Fruit fly (Drosophila melanogaster) whole organism, embryonic: Measurements from ENCODE around the gene CG18766.

Experiments used
- CG10147 ChIP-seq: fragments of 200-800 bp; sonication (Bioruptor generic); optimal IDR thresholded peaks from 2 replicates; lab custom pipeline; 2019; ENCODE audit warnings: missing biosample characterization, mild to moderate bottlenecking, missing genetic modification characterization, moderate library complexity
- CG10366 ChIP-seq: fragments of 200-800 bp; sonication (Bioruptor generic); IDR thresholded peaks from 2 replicates; pipeline ENCODE4 v1.3.6; 2022; ENCODE audit warnings: missing biosample characterization, missing genetic modification characterization
- CG11696 ChIP-seq: fragments of 200-800 bp; sonication (Bioruptor generic); IDR thresholded peaks from 2 replicates; pipeline ENCODE4 v1.3.6; 2022; ENCODE audit warnings: missing biosample characterization, missing genetic modification characterization
- CG12391 ChIP-seq: fragments of 200-800 bp; sonication (Bioruptor generic); optimal IDR thresholded peaks from 3 replicates; lab custom pipeline; 2018; ENCODE audit warnings: missing biosample characterization, mild to moderate bottlenecking, missing genetic modification characterization, moderate library complexity
- CG12659 ChIP-seq: fragments of 200-800 bp; sonication (Bioruptor generic); optimal IDR thresholded peaks from 3 replicates; lab custom pipeline; 2017; ENCODE audit warnings: mild to moderate bottlenecking, missing biosample characterization, missing genetic modification reagents, missing genetic modification characterization
- CG15514 ChIP-seq: fragments of 200-800 bp; sonication (Bioruptor generic); optimal IDR thresholded peaks from 3 replicates; lab custom pipeline; 2017; ENCODE audit warnings: missing biosample characterization, missing genetic modification characterization, mild to moderate bottlenecking, moderate library complexity, missing genetic modification reagents
- CG17912 ChIP-seq: fragments of 200-800 bp; sonication (Bioruptor generic); optimal IDR thresholded peaks from 2 replicates; lab custom pipeline; 2018; ENCODE audit warnings: missing biosample characterization, mild to moderate bottlenecking, missing genetic modification characterization
- CG2875 ChIP-seq: fragments of 200-800 bp; sonication (Bioruptor generic); optimal IDR thresholded peaks from 2 replicates; lab custom pipeline; 2017; ENCODE audit warnings: missing biosample characterization, mild to moderate bottlenecking, missing genetic modification characterization, missing genetic modification reagents
- CG30431 ChIP-seq: fragments of 200-800 bp; sonication (Bioruptor generic); optimal IDR thresholded peaks from 2 replicates; lab custom pipeline; 2017; ENCODE audit warnings: missing biosample characterization, missing genetic modification characterization
- CG31441 ChIP-seq: fragments of 200-800 bp; sonication (Bioruptor generic); IDR thresholded peaks from 2 replicates; pipeline ENCODE4 v1.3.6; 2022; ENCODE audit warnings: missing biosample characterization, missing genetic modification characterization
- CG33213 ChIP-seq: fragments of 200-800 bp; sonication (Bioruptor generic); optimal IDR thresholded peaks from 3 replicates; lab custom pipeline; 2016; ENCODE audit warnings: missing biosample characterization, missing genetic modification characterization
- CG5180 ChIP-seq: fragments of 200-800 bp; sonication (Bioruptor generic); optimal IDR thresholded peaks from 3 replicates; lab custom pipeline; 2017; ENCODE audit warnings: missing biosample characterization, missing genetic modification characterization, mild to moderate bottlenecking, moderate library complexity, missing genetic modification reagents
- CG6689 ChIP-seq: fragments of 200-800 bp; sonication (Bioruptor generic); IDR thresholded peaks from 2 replicates; pipeline ENCODE4 v1.3.6; 2022; ENCODE audit warnings: missing biosample characterization, missing genetic modification characterization
- CG6765 ChIP-seq: fragments of 200-800 bp; sonication (Bioruptor generic); optimal IDR thresholded peaks from 3 replicates; lab custom pipeline; 2017; ENCODE audit warnings: missing biosample characterization, mild to moderate bottlenecking, missing genetic modification characterization
- CG7745 ChIP-seq: fragments of 200-800 bp; sonication (Bioruptor generic); optimal IDR thresholded peaks from 2 replicates; lab custom pipeline; 2018; ENCODE audit warnings: missing biosample characterization, mild to moderate bottlenecking, missing genetic modification characterization, moderate library complexity
- CG7839 ChIP-seq: fragments of 200-800 bp; sonication (Bioruptor generic); optimal IDR thresholded peaks from 3 replicates; lab custom pipeline; 2018; ENCODE audit warnings: missing biosample characterization, mild to moderate bottlenecking, missing genetic modification characterization, moderate library complexity
- CG7963 ChIP-seq: fragments of 200-800 bp; sonication (Bioruptor generic); IDR thresholded peaks from 3 replicates; pipeline ENCODE4 v1.3.6; 2022; ENCODE audit warnings: missing biosample characterization, missing genetic modification characterization; ENCODE audit not compliant: partially characterized antibody
- CG7987 ChIP-seq: fragments of 200-800 bp; sonication (Bioruptor generic); optimal IDR thresholded peaks from 2 replicates; lab custom pipeline; 2018; ENCODE audit warnings: missing biosample characterization, mild to moderate bottlenecking, missing genetic modification characterization, moderate library complexity
- CG8089 ChIP-seq: fragments of 200-800 bp; sonication (Bioruptor generic); optimal IDR thresholded peaks from 3 replicates; lab custom pipeline; 2016; ENCODE audit warnings: missing biosample characterization, missing genetic modification characterization
- Camta ChIP-seq: fragments of 200-800 bp; sonication (Bioruptor generic); optimal IDR thresholded peaks from 2 replicates; lab custom pipeline; 2016; ENCODE audit warnings: missing biosample characterization, missing genetic modification characterization
- CoRest ChIP-seq: fragments of 200-800 bp; sonication (Bioruptor generic); optimal IDR thresholded peaks from 3 replicates; lab custom pipeline; 2018; ENCODE audit warnings: missing biosample characterization, mild to moderate bottlenecking, missing genetic modification characterization, moderate library complexity
- Dbx ChIP-seq: fragments of 200-800 bp; sonication (Bioruptor generic); IDR thresholded peaks from 3 replicates; pipeline ENCODE4 v1.3.6; 2022; ENCODE audit warnings: missing biosample characterization, missing genetic modification characterization
- Gug ChIP-seq: fragments of 200-800 bp; sonication (Bioruptor generic); IDR thresholded peaks from 4 replicates; pipeline ENCODE4 v1.3.6; 2022; ENCODE audit warnings: missing biosample characterization, missing genetic modification characterization
- HmgD ChIP-seq: fragments of 200-800 bp; sonication (Bioruptor generic); optimal IDR thresholded peaks from 3 replicates; lab custom pipeline; 2016; ENCODE audit warnings: missing biosample characterization, missing genetic modification characterization
- Nf-YC ChIP-seq: fragments of 200-800 bp; optimal IDR thresholded peaks from 3 replicates; lab custom pipeline; 2019; ENCODE audit warnings: missing biosample characterization, mild to moderate bottlenecking, missing genetic modification characterization, moderate library complexity
- Ptx1 ChIP-seq: fragments of 200-800 bp; sonication (Bioruptor generic); IDR thresholded peaks from 2 replicates; pipeline ENCODE4 v1.3.6; 2022; ENCODE audit warnings: missing biosample characterization, missing genetic modification characterization
- Taf1 ChIP-seq: fragments of 200-800 bp; sonication (Bioruptor generic); IDR thresholded peaks from 2 replicates; pipeline ENCODE4 v1.3.6; 2022; ENCODE audit warnings: missing biosample characterization, missing genetic modification characterization
- bab2 ChIP-seq: fragments of 200-800 bp; sonication (Bioruptor generic); optimal IDR thresholded peaks from 2 replicates; lab custom pipeline; 2016; ENCODE audit warnings: missing biosample characterization, missing genetic modification characterization
- cg ChIP-seq: fragments of 200-800 bp; sonication (Bioruptor generic); optimal IDR thresholded peaks from 3 replicates; lab custom pipeline; 2019; ENCODE audit warnings: missing biosample characterization, mild to moderate bottlenecking, missing genetic modification characterization, moderate library complexity
- chif ChIP-seq, 2 experiments: fragments of 200-800 bp; sonication (Bioruptor generic); optimal IDR thresholded peaks; 3 replicates each; lab custom pipeline; 2016; ENCODE audit warnings: missing biosample characterization in 2 of 2, missing genetic modification characterization in 2 of 2
- crp ChIP-seq, 2 experiments: fragments of 200-800 bp; sonication (Bioruptor generic); optimal IDR thresholded peaks; 2 replicates in 1 of 2; 3 replicates in 1 of 2; lab custom pipeline; 2017; ENCODE audit warnings: missing biosample characterization in 2 of 2, missing genetic modification characterization in 2 of 2, mild to moderate bottlenecking in 1 of 2, moderate library complexity in 1 of 2
- ewg ChIP-seq: fragments of 200-800 bp; sonication (Bioruptor generic); optimal IDR thresholded peaks from 3 replicates; lab custom pipeline; 2017; ENCODE audit warnings: mild to moderate bottlenecking, missing biosample characterization, missing genetic modification reagents, missing genetic modification characterization
- exex ChIP-seq: fragments of 200-800 bp; sonication (Bioruptor generic); optimal IDR thresholded peaks from 4 replicates; lab custom pipeline; 2018; ENCODE audit warnings: missing biosample characterization, mild to moderate bottlenecking, missing genetic modification characterization, moderate library complexity
- gfzf ChIP-seq: fragments of 200-800 bp; sonication (Bioruptor generic); optimal IDR thresholded peaks from 2 replicates; lab custom pipeline; 2016; ENCODE audit warnings: missing biosample characterization, mild to moderate bottlenecking, missing genetic modification characterization, moderate library complexity
- gt ChIP-seq: fragments of 200-800 bp; sonication (Bioruptor generic); IDR thresholded peaks from 2 replicates; pipeline ENCODE4 v1.3.6; 2022; ENCODE audit warnings: missing biosample characterization, missing genetic modification characterization
- nmo ChIP-seq: fragments of 200-800 bp; sonication (Bioruptor generic); optimal IDR thresholded peaks from 2 replicates; lab custom pipeline; 2018; ENCODE audit warnings: missing biosample characterization, mild to moderate bottlenecking, missing genetic modification characterization, moderate library complexity
- pfk ChIP-seq: fragments of 200-800 bp; sonication (Bioruptor generic); optimal IDR thresholded peaks from 2 replicates; lab custom pipeline; 2018; ENCODE audit warnings: missing biosample characterization, mild to moderate bottlenecking, missing genetic modification characterization, moderate library complexity
- psq ChIP-seq: fragments of 200-800 bp; sonication (Bioruptor generic); optimal IDR thresholded peaks from 2 replicates; lab custom pipeline; 2017; ENCODE audit warnings: missing biosample characterization, missing genetic modification characterization
- rib ChIP-seq: fragments of 200-800 bp; sonication (Bioruptor generic); IDR thresholded peaks from 2 replicates; pipeline ENCODE4 v1.3.6; 2022; ENCODE audit warnings: missing biosample characterization, missing genetic modification characterization
- sd ChIP-seq: fragments of 200-800 bp; sonication (Bioruptor generic); optimal IDR thresholded peaks from 3 replicates; lab custom pipeline; 2018; ENCODE audit warnings: missing biosample characterization, mild to moderate bottlenecking, missing genetic modification characterization, moderate library complexity
- seq ChIP-seq: fragments of 200-800 bp; sonication (Bioruptor generic); IDR thresholded peaks from 2 replicates; pipeline ENCODE4 v1.3.6; 2022; ENCODE audit warnings: missing biosample characterization, missing genetic modification characterization
- shn ChIP-seq: fragments of 200-800 bp; sonication (Bioruptor generic); optimal IDR thresholded peaks from 3 replicates; lab custom pipeline; 2016; ENCODE audit warnings: missing biosample characterization, missing genetic modification characterization
- slp2 ChIP-seq: fragments of 200-800 bp; sonication (Bioruptor generic); optimal IDR thresholded peaks from 2 replicates; lab custom pipeline; 2016; ENCODE audit warnings: missing biosample characterization, missing genetic modification characterization
- stc ChIP-seq: fragments of 200-800 bp; sonication (Bioruptor generic); IDR thresholded peaks from 2 replicates; pipeline ENCODE4 v1.3.6; 2022; ENCODE audit warnings: missing biosample characterization, missing genetic modification characterization
- unc-4 ChIP-seq: fragments of 200-800 bp; sonication (Bioruptor generic); IDR thresholded peaks from 2 replicates; pipeline ENCODE4 v1.3.6; 2022; ENCODE audit warnings: missing biosample characterization, missing genetic modification characterization; ENCODE audit not compliant: partially characterized antibody
- unpg ChIP-seq: fragments of 200-800 bp; sonication (Bioruptor generic); optimal IDR thresholded peaks from 3 replicates; lab custom pipeline; 2018; ENCODE audit warnings: missing biosample characterization, mild to moderate bottlenecking, missing genetic modification characterization, moderate library complexity
- zen2 ChIP-seq: fragments of 200-800 bp; sonication (Bioruptor generic); IDR thresholded peaks from 3 replicates; pipeline ENCODE4 v1.3.6; 2022; ENCODE audit warnings: missing biosample characterization, missing genetic modification characterization; ENCODE audit not compliant: partially characterized antibody

Gene CG18766

dm6 chr3R:27273118-27274062, 28.3 kb upstream of the CG18766 start, which contains the start of gene CG5934:
TSS of gene CG5934 (plus strand) at chr3R:27273705.
- TF ChIP-seq Nf-YC (tag; lab: Kevin White, UChicago), result peak; percentile 5
- no peak for TF ChIP-seq CG30431 (GFP tag; lab: Kevin White, UChicago)
- TF ChIP-seq CG7987 (GFP tag; lab: Kevin White, UChicago), result no peak
- TF ChIP-seq HmgD (GFP tag; lab: Kevin White, UChicago), result no peak
- peak; percentile 50 for TF ChIP-seq CoRest (tag; lab: Kevin White, UChicago)
- no peak for TF ChIP-seq CG12391 (tag; lab: Kevin White, UChicago)
- peak; percentile 11 for TF ChIP-seq cg (GFP tag; lab: Kevin White, UChicago)
- TF ChIP-seq Ptx1, result peak; percentile 32; the same call in 1 of the 2 replicates
- TF ChIP-seq gfzf (GFP tag; lab: Kevin White, UChicago), result peak; percentile 25
- peak; percentile 26 for TF ChIP-seq nmo
- TF ChIP-seq CG11696 (GFP tag; lab: Robert Waterston, UW), result no peak
- TF ChIP-seq CG15514 (GFP tag; lab: Kevin White, UChicago), result no peak
- TF ChIP-seq crp (GFP tag; optimal IDR thresholded peaks at IDR 0.05; lab: Kevin White, UChicago), result peak in 1 of 2 experiments; percentile 72
- TF ChIP-seq CG6765 (GFP tag; lab: Kevin White, UChicago), result no peak
- peak; percentile 53 for TF ChIP-seq CG33213 (GFP tag; lab: Kevin White, UChicago)
- TF ChIP-seq gt, result no peak
- no peak for TF ChIP-seq stc (GFP tag; lab: Robert Waterston, UW)
- TF ChIP-seq CG7745, result no peak
- TF ChIP-seq slp2 (GFP tag; lab: Kevin White, UChicago), result peak; percentile 33
- TF ChIP-seq seq (GFP tag; lab: Robert Waterston, UW), result no peak
- no peak for TF ChIP-seq CG10147
- peak; percentile 1 for TF ChIP-seq CG17912 (GFP tag; lab: Kevin White, UChicago)
- TF ChIP-seq bab2 (GFP tag; lab: Kevin White, UChicago), result peak; percentile 38
- no peak for TF ChIP-seq CG6689 (GFP tag; lab: Robert Waterston, UW)
- 0 out of 2 replicates have a peak, but pooled peaks have one; percentile 8 for TF ChIP-seq CG31441 (GFP tag; lab: Robert Waterston, UW)
- TF ChIP-seq pfk (GFP tag; lab: Kevin White, UChicago), result peak; percentile 1
- peak; percentile 9 for TF ChIP-seq CG8089
- TF ChIP-seq Gug (GFP tag; lab: Robert Waterston, UW), result no peak; the same call in 3 of the 4 replicates
- TF ChIP-seq Dbx (GFP tag; lab: Robert Waterston, UW), result 0 out of 3 replicates have a peak, but pooled peaks have one; percentile 40
- no peak for TF ChIP-seq CG7963 (GFP tag; lab: Robert Waterston, UW)
- no peak for TF ChIP-seq sd (tag; lab: Kevin White, UChicago)
- no peak for TF ChIP-seq zen2 (GFP tag; lab: Robert Waterston, UW)
- TF ChIP-seq Camta, result no peak
- TF ChIP-seq chif (GFP tag; optimal IDR thresholded peaks at IDR 0.05; lab: Kevin White, UChicago), result no peak
- peak; percentile 47 for TF ChIP-seq exex (tag; lab: Kevin White, UChicago)
- TF ChIP-seq ewg (GFP tag; lab: Kevin White, UChicago), result peak; percentile 1
- no peak for TF ChIP-seq CG2875 (GFP tag; lab: Kevin White, UChicago)
- TF ChIP-seq CG10366 (GFP tag; lab: Robert Waterston, UW), result peak; percentile 23; the same call in 1 of the 2 replicates
- TF ChIP-seq CG7839 (tag; lab: Kevin White, UChicago), result peak; percentile 21
- peak; percentile 62 for TF ChIP-seq CG12659 (GFP tag; lab: Kevin White, UChicago)
- TF ChIP-seq unc-4 (GFP tag; lab: Robert Waterston, UW), result no peak
- peak; percentile 39 for TF ChIP-seq shn
- no peak for TF ChIP-seq rib
- TF ChIP-seq Taf1, result no peak
- TF ChIP-seq CG5180 (GFP tag; lab: Kevin White, UChicago), result no peak
- TF ChIP-seq unpg (GFP tag; lab: Kevin White, UChicago), result no peak
- TF ChIP-seq psq (GFP tag; lab: Kevin White, UChicago), result no peak
